Worm (Caenorhabditis elegans): ENCODE results near the gene Y37E11AL.3.

DNA sequence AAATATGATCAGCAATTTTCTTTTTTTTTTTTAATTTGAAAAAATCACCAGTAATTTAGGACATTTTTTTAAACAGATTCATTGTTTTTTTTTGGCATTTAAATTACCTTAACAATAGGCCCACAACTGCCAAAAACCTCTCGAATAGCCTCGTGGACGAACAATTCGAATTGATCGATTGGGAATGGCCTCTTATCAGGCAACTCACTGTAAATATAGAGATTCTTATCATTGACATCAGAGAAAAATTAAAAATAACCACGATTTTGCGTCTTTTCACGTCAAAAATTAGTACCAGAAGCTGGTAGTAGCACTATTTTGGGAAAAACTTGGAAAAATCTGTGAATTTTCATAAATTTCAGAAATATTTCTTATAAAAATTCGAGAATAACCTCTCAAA is 27.2 kb downstream of the Y37E11AL.3 start:
- TF ChIP-seq sox-4 (tag; optimal IDR thresholded peaks at IDR 0.05) (no peak), dmd-4 (tag; optimal IDR thresholded peaks at IDR 0.05; ENCODE audit: borderline replicate concordance) (no peak), fkh-10 (GFP tag; optimal IDR thresholded peaks at IDR 0.05) (no peak), pha-2 (tag; optimal IDR thresholded peaks at IDR 0.05) (no peak), ama-1 (optimal IDR thresholded peaks at IDR 0.05) (no peak), nfya-1 (tag; optimal IDR thresholded peaks at IDR 0.05) (no peak), pqm-1 (tag; optimal IDR thresholded peaks at IDR 0.05) (no peak), syd-9 (tag; optimal IDR thresholded peaks at IDR 0.05) (no peak), lin-11 (tag; optimal IDR thresholded peaks at IDR 0.05) (no peak), madf-2 (tag; optimal IDR thresholded peaks at IDR 0.05) (no peak)
